Fruit fly (Drosophila melanogaster): ENCODE data around the gene Paf-AHalpha.

DNA sequence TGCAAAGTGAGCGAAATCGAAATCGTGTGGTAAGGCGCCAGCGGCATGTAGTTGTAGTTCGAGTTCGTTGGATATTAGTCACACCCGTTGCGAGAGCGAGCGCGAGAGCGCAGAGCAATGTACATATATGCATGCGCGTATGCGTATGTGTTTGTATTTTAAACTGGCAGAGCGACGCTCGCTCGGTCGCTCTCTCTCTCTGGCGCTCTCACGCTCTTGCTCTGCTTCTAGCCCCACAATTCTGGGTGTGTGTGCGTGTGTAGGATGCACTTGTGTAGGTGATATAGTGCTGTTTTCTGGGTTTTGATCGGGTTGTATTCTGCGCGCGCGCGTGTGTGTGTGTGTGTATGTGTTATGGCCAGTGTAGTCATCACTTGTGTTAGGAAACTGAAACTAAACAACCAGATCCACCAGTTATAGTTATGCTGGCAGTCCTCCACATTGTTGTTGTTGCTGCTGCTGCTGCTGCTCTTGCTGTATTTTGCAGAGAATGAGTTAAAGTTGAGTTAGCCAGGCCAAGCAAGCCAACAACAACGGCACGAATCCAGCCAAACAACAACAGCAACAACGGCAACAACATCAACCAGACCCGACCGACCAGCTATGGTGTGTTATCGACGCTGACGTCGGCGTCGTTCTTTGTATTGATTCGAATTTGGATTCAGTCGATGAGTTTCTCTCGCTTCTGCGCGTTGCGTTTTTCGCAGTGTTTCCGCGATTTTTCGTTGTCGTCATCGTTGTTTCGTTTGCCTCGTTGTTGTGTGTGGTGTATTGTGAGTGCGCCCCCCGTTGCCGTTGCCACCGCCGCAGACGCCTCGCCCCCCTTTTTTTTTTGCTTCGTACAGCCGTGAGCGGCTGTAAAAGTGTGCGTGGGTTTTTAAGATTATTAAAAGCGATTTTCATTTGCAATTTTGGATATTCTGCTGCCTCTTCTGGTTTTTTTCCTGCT is 26.6 kb upstream of the Paf-AHalpha start:
- TF ChIP-seq pan (optimal IDR thresholded peaks at IDR 0.05) (no peak), Dfd (GFP tag; optimal IDR thresholded peaks at IDR 0.05) (no peak), HLH106 (tag; optimal IDR thresholded peaks at IDR 0.05) (no peak), Dif (GFP tag; optimal IDR thresholded peaks at IDR 0.05; ENCODE audit: partially characterized antibody) (peak; percentile 99), dl (GFP tag; optimal IDR thresholded peaks at IDR 0.05; ENCODE audit: insufficient read depth in 1 of 2, partially characterized antibody in 2 of 2) (peak; percentile 98 to 99), Abd-B (GFP tag; optimal IDR thresholded peaks at IDR 0.05) (peak; percentile 41), dsf (GFP tag; optimal IDR thresholded peaks at IDR 0.05; ENCODE audit: borderline replicate concordance) (peak; percentile 40), Vsx2 (GFP tag; optimal IDR thresholded peaks at IDR 0.05; ENCODE audit: partially characterized antibody) (peak; percentile 93), fru (GFP tag; optimal IDR thresholded peaks at IDR 0.05) (peak; percentile 13)
